Fruit fly (Drosophila melanogaster) whole organism, embryonic: Measurements from ENCODE around the gene CG12035.
A peak's percentile ranks its signal among the peaks of the same experiment; 100 is the strongest.

Experiments
- CG11560 ChIP-seq: fragments of 200-800 bp; sonication (Bioruptor generic); IDR thresholded peaks from 3 replicates; pipeline ENCODE4 v1.3.6; 2022; ENCODE audit warnings: missing biosample characterization, missing genetic modification characterization
- CG12155 ChIP-seq: fragments of 200-800 bp; sonication (Bioruptor generic); optimal IDR thresholded peaks from 3 replicates; lab custom pipeline; 2016; ENCODE audit warnings: missing biosample characterization, missing genetic modification characterization
- CG12219 ChIP-seq: fragments of 200-800 bp; sonication (Bioruptor generic); optimal IDR thresholded peaks from 3 replicates; lab custom pipeline; 2018; ENCODE audit warnings: missing biosample characterization, mild to moderate bottlenecking, missing genetic modification characterization
- CG12769 ChIP-seq: fragments of 200-800 bp; sonication (Bioruptor generic); optimal IDR thresholded peaks from 2 replicates; lab custom pipeline; 2019; ENCODE audit warnings: missing biosample characterization, mild to moderate bottlenecking, missing genetic modification characterization, moderate library complexity
- CG12942 ChIP-seq: fragments of 200-800 bp; sonication (Bioruptor generic); optimal IDR thresholded peaks from 3 replicates; lab custom pipeline; 2016; ENCODE audit warnings: missing biosample characterization, missing genetic modification characterization
- CG13624 ChIP-seq: fragments of 200-800 bp; sonication (Bioruptor generic); optimal IDR thresholded peaks from 2 replicates; lab custom pipeline; 2016; ENCODE audit warnings: missing biosample characterization, missing genetic modification characterization
- CG14965 ChIP-seq: fragments of 200-800 bp; sonication (Bioruptor generic); optimal IDR thresholded peaks from 2 replicates; lab custom pipeline; 2016; ENCODE audit warnings: missing biosample characterization, missing genetic modification characterization, borderline replicate concordance
- CG15073 ChIP-seq: fragments of 200-800 bp; sonication (Bioruptor generic); optimal IDR thresholded peaks from 2 replicates; lab custom pipeline; 2016; ENCODE audit warnings: missing biosample characterization, missing genetic modification characterization
- CG15696 ChIP-seq: fragments of 200-800 bp; sonication (Bioruptor generic); optimal IDR thresholded peaks from 2 replicates; lab custom pipeline; 2019; ENCODE audit warnings: missing biosample characterization, mild to moderate bottlenecking, missing genetic modification characterization, moderate library complexity
- CG17361 ChIP-seq: fragments of 200-800 bp; sonication (Bioruptor generic); IDR thresholded peaks from 3 replicates; pipeline ENCODE4 v1.3.6; 2022; ENCODE audit warnings: missing biosample characterization, missing genetic modification characterization
- CG17912 ChIP-seq: fragments of 200-800 bp; sonication (Bioruptor generic); optimal IDR thresholded peaks from 2 replicates; lab custom pipeline; 2018; ENCODE audit warnings: missing biosample characterization, mild to moderate bottlenecking, missing genetic modification characterization
- CG2712 ChIP-seq: fragments of 200-800 bp; optimal IDR thresholded peaks from 3 replicates; lab custom pipeline; 2019; ENCODE audit warnings: missing biosample characterization, mild to moderate bottlenecking, missing genetic modification characterization, moderate library complexity
- CG31441 ChIP-seq: fragments of 200-800 bp; sonication (Bioruptor generic); IDR thresholded peaks from 2 replicates; pipeline ENCODE4 v1.3.6; 2022; ENCODE audit warnings: missing biosample characterization, missing genetic modification characterization
- CG3838 ChIP-seq: fragments of 200-800 bp; sonication (Bioruptor generic); optimal IDR thresholded peaks from 3 replicates; lab custom pipeline; 2016; ENCODE audit warnings: missing biosample characterization, missing genetic modification characterization
- CG4617 ChIP-seq: fragments of 200-800 bp; sonication (Bioruptor generic); optimal IDR thresholded peaks from 3 replicates; lab custom pipeline; 2016; ENCODE audit warnings: missing biosample characterization, missing genetic modification characterization, borderline replicate concordance
- CG4820 ChIP-seq: fragments of 200-800 bp; sonication (Bioruptor generic); optimal IDR thresholded peaks from 3 replicates; lab custom pipeline; 2016; ENCODE audit warnings: missing biosample characterization, missing genetic modification characterization
- CG5953 ChIP-seq: fragments of 200-800 bp; sonication (Bioruptor generic); IDR thresholded peaks from 2 replicates; pipeline ENCODE4 v1.3.6; 2022; ENCODE audit warnings: missing biosample characterization, missing genetic modification characterization
- CG6683 ChIP-seq: fragments of 200-800 bp; sonication (Bioruptor generic); optimal IDR thresholded peaks from 2 replicates; lab custom pipeline; 2017; ENCODE audit warnings: missing biosample characterization, mild to moderate bottlenecking, missing genetic modification characterization, missing genetic modification reagents
- CG6689 ChIP-seq: fragments of 200-800 bp; sonication (Bioruptor generic); IDR thresholded peaks from 2 replicates; pipeline ENCODE4 v1.3.6; 2022; ENCODE audit warnings: missing biosample characterization, missing genetic modification characterization
- CG6791 ChIP-seq: fragments of 200-800 bp; sonication (Bioruptor generic); IDR thresholded peaks from 3 replicates; pipeline ENCODE4 v1.3.6; 2022; ENCODE audit warnings: missing biosample characterization, missing genetic modification characterization; ENCODE audit not compliant: partially characterized antibody
- CG8359 ChIP-seq: fragments of 200-800 bp; sonication (Bioruptor generic); optimal IDR thresholded peaks from 2 replicates; lab custom pipeline; 2017; ENCODE audit warnings: missing biosample characterization, mild to moderate bottlenecking, missing genetic modification characterization, borderline replicate concordance
- CG9727 ChIP-seq: fragments of 200-800 bp; sonication (Bioruptor generic); optimal IDR thresholded peaks from 3 replicates; lab custom pipeline; 2017; ENCODE audit warnings: missing biosample characterization, mild to moderate bottlenecking, missing genetic modification characterization
- CG9876 ChIP-seq: fragments of 200-800 bp; sonication (Bioruptor generic); optimal IDR thresholded peaks from 2 replicates; lab custom pipeline; 2016; ENCODE audit warnings: missing biosample characterization, missing genetic modification characterization
- Dip3 ChIP-seq: fragments of 200-800 bp; sonication (Bioruptor generic); optimal IDR thresholded peaks from 3 replicates; lab custom pipeline; 2016; ENCODE audit warnings: missing biosample characterization, missing genetic modification characterization
- Hmr ChIP-seq: fragments of 200-800 bp; sonication (Bioruptor generic); optimal IDR thresholded peaks from 3 replicates; lab custom pipeline; 2017; ENCODE audit warnings: mild to moderate bottlenecking, missing biosample characterization, missing genetic modification reagents, missing genetic modification characterization
- Nf-YC ChIP-seq: fragments of 200-800 bp; optimal IDR thresholded peaks from 3 replicates; lab custom pipeline; 2019; ENCODE audit warnings: missing biosample characterization, mild to moderate bottlenecking, missing genetic modification characterization, moderate library complexity
- Scr ChIP-seq: fragments of 200-800 bp; sonication (Bioruptor generic); IDR thresholded peaks from 2 replicates; pipeline ENCODE4 v1.3.6; 2022; ENCODE audit warnings: missing biosample characterization, missing genetic modification characterization; ENCODE audit not compliant: partially characterized antibody
- Stat92E ChIP-seq, 3 experiments: fragments of >200 bp in 2 of 3; fragments of 200-800 bp in 1 of 3; sonication (Bioruptor generic) in 1 of 3; optimal IDR thresholded peaks; 2 replicates each; lab custom pipeline; 2017 to 2019; ENCODE audit warnings: missing biosample characterization in 3 of 3, missing genetic modification characterization in 3 of 3, mild to moderate bottlenecking in 1 of 3, moderate library complexity in 1 of 3
- aop ChIP-seq: fragments of 200-800 bp; sonication (Bioruptor generic); IDR thresholded peaks from 2 replicates; pipeline ENCODE4 v1.3.6; 2022; ENCODE audit warnings: missing biosample characterization, missing genetic modification characterization
- ara ChIP-seq: fragments of 200-800 bp; sonication (Bioruptor generic); IDR thresholded peaks from 2 replicates; pipeline ENCODE4 v1.3.6; 2022; ENCODE audit warnings: missing biosample characterization, missing genetic modification characterization
- ato ChIP-seq: fragments of 200-800 bp; sonication (Bioruptor generic); IDR thresholded peaks from 2 replicates; pipeline ENCODE4 v1.3.6; 2022; ENCODE audit warnings: missing biosample characterization, missing genetic modification characterization; ENCODE audit not compliant: partially characterized antibody
- bcd ChIP-seq: fragments of 200-800 bp; sonication (Bioruptor generic); optimal IDR thresholded peaks from 2 replicates; lab custom pipeline; 2017; ENCODE audit warnings: missing biosample characterization, mild to moderate bottlenecking, missing genetic modification characterization
- cg ChIP-seq: fragments of 200-800 bp; sonication (Bioruptor generic); optimal IDR thresholded peaks from 3 replicates; lab custom pipeline; 2019; ENCODE audit warnings: missing biosample characterization, mild to moderate bottlenecking, missing genetic modification characterization, moderate library complexity
- chm ChIP-seq: fragments of 200-800 bp; sonication (Bioruptor generic); IDR thresholded peaks from 2 replicates; pipeline ENCODE4 v1.3.6; 2022; ENCODE audit warnings: missing biosample characterization, missing genetic modification characterization
- corto ChIP-seq: fragments of 200-800 bp; sonication (Bioruptor generic); optimal IDR thresholded peaks from 2 replicates; lab custom pipeline; 2016; ENCODE audit warnings: missing biosample characterization, mild to moderate bottlenecking, missing genetic modification characterization, moderate library complexity
- croc ChIP-seq: fragments of 200-800 bp; sonication (Bioruptor generic); conservative IDR thresholded peaks from 3 replicates; pipeline ENCODE4 v1.3.6; 2022; ENCODE audit warnings: missing biosample characterization, missing genetic modification characterization
- dysf ChIP-seq: fragments of 200-800 bp; sonication (Bioruptor generic); IDR thresholded peaks from 3 replicates; pipeline ENCODE4 v1.3.6; 2022; ENCODE audit warnings: missing biosample characterization, missing genetic modification characterization
- ewg ChIP-seq: fragments of 200-800 bp; sonication (Bioruptor generic); optimal IDR thresholded peaks from 3 replicates; lab custom pipeline; 2017; ENCODE audit warnings: mild to moderate bottlenecking, missing biosample characterization, missing genetic modification reagents, missing genetic modification characterization
- exex ChIP-seq: fragments of 200-800 bp; sonication (Bioruptor generic); optimal IDR thresholded peaks from 4 replicates; lab custom pipeline; 2018; ENCODE audit warnings: missing biosample characterization, mild to moderate bottlenecking, missing genetic modification characterization, moderate library complexity
- fu2 ChIP-seq: fragments of 200-800 bp; sonication (Bioruptor generic); optimal IDR thresholded peaks from 2 replicates; lab custom pipeline; 2016; ENCODE audit warnings: missing biosample characterization, missing genetic modification characterization
- gcm ChIP-seq: fragments of 200-800 bp; sonication (Bioruptor generic); optimal IDR thresholded peaks from 2 replicates; lab custom pipeline; 2019; ENCODE audit warnings: missing biosample characterization, mild to moderate bottlenecking, missing genetic modification characterization, moderate library complexity
- luna ChIP-seq: fragments of 200-800 bp; sonication (Bioruptor generic); optimal IDR thresholded peaks from 2 replicates; lab custom pipeline; 2016; ENCODE audit warnings: missing biosample characterization, missing genetic modification characterization
- maf-S ChIP-seq: fragments of 200-800 bp; sonication (Bioruptor generic); optimal IDR thresholded peaks from 2 replicates; lab custom pipeline; 2016; ENCODE audit warnings: missing biosample characterization, missing genetic modification characterization
- pfk ChIP-seq: fragments of 200-800 bp; sonication (Bioruptor generic); optimal IDR thresholded peaks from 2 replicates; lab custom pipeline; 2018; ENCODE audit warnings: missing biosample characterization, mild to moderate bottlenecking, missing genetic modification characterization, moderate library complexity
- pho ChIP-seq: fragments of 200-800 bp; sonication (Bioruptor generic); optimal IDR thresholded peaks from 2 replicates; lab custom pipeline; 2016; ENCODE audit warnings: missing biosample characterization, missing genetic modification characterization
- psq ChIP-seq: fragments of 200-800 bp; sonication (Bioruptor generic); optimal IDR thresholded peaks from 2 replicates; lab custom pipeline; 2017; ENCODE audit warnings: missing biosample characterization, missing genetic modification characterization
- slbo ChIP-seq: fragments of 200-800 bp; sonication (Bioruptor generic); IDR thresholded peaks from 2 replicates; pipeline ENCODE4 v1.3.6; 2022; ENCODE audit warnings: missing biosample characterization, missing genetic modification characterization
- so ChIP-seq: fragments of 200-800 bp; sonication (Bioruptor generic); IDR thresholded peaks from 3 replicates; pipeline ENCODE4 v1.3.6; 2022; ENCODE audit warnings: missing biosample characterization, missing genetic modification characterization
- ttk ChIP-seq: fragments of 200-800 bp; sonication (Bioruptor generic); IDR thresholded peaks from 2 replicates; pipeline ENCODE4 v2.1.2; 2022; ENCODE audit warnings: missing biosample characterization, missing genetic modification characterization
- tup ChIP-seq: fragments of 200-800 bp; sonication (Bioruptor generic); optimal IDR thresholded peaks from 2 replicates; lab custom pipeline; 2016; ENCODE audit warnings: missing biosample characterization, mild to moderate bottlenecking, missing genetic modification characterization, moderate library complexity
- zf30C ChIP-seq: fragments of 200-800 bp; sonication (Bioruptor generic); optimal IDR thresholded peaks from 3 replicates; lab custom pipeline; 2018; ENCODE audit warnings: missing biosample characterization, mild to moderate bottlenecking, missing genetic modification characterization

The CG12035 gene

DNA sequence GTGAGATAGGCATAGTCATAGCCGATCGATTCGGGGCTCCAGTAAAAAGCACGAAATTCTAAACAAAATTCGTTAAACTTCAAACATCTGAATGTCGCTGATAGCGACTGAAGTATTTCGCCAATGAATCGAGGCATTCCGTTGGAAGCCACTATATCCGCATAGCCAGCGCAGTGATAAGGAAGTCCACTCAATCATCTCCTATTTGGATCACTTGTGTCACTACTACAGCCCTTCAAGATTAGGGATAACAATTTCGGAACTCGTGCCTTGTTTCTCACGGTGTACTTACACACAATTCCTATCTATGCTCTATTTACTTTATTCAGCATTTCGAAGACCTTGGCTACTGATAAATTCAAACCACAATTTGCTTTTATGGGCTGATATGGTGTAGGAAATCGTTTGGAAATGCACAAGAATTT, 13.7 kb downstream of the CG12035 start, which contains the start of gene PIG-Wb (continued):
- TF ChIP-seq CG17361 (GFP tag; lab: Robert Waterston, UW) (no peak), Hmr (GFP tag; lab: Kevin White, UChicago) (peak; percentile 49), CG5953 (GFP tag; lab: Robert Waterston, UW) (0 out of 2 replicates have a peak, but pooled peaks have one; percentile 7), CG17912 (GFP tag; lab: Kevin White, UChicago) (no peak), psq (GFP tag; lab: Kevin White, UChicago) (no peak), croc (GFP tag; lab: Robert Waterston, UW) (no peak), zf30C (peak; percentile 72), ato (GFP tag; lab: Robert Waterston, UW) (no peak), exex (peak; percentile 88), CG14965 (GFP tag; lab: Kevin White, UChicago) (no peak), Dip3 (GFP tag; lab: Kevin White, UChicago) (no peak), Scr (GFP tag; lab: Robert Waterston, UW) (no peak), CG12942 (GFP tag; lab: Kevin White, UChicago) (no peak), CG12769 (tag; lab: Kevin White, UChicago) (peak; percentile 50), CG15696 (tag; lab: Kevin White, UChicago) (no peak), CG13624 (GFP tag; lab: Kevin White, UChicago) (no peak), Nf-YC (tag; lab: Kevin White, UChicago) (no peak), ewg (no peak), slbo (no peak), CG12155 (GFP tag; lab: Kevin White, UChicago) (no peak), CG4820 (GFP tag; lab: Kevin White, UChicago) (no peak), tup (GFP tag; lab: Kevin White, UChicago) (no peak), chm (GFP tag; lab: Robert Waterston, UW) (no peak), CG3838 (GFP tag; lab: Kevin White, UChicago) (no peak), Stat92E (GFP tag; optimal IDR thresholded peaks at IDR 0.05; lab: Kevin White, UChicago) (no peak), ttk (GFP tag; lab: Robert Waterston, UW) (no peak), fu2 (no peak), dysf (GFP tag; lab: Robert Waterston, UW) (peak; percentile 35; the same call in 2 of the 3 replicates), CG9727 (GFP tag; lab: Kevin White, UChicago) (no peak), CG9876 (GFP tag; lab: Kevin White, UChicago) (no peak), ara (GFP tag; lab: Robert Waterston, UW) (no peak), CG4617 (GFP tag; lab: Kevin White, UChicago) (no peak), pho (GFP tag; lab: Kevin White, UChicago) (no peak), CG6683 (GFP tag; lab: Kevin White, UChicago) (no peak), pfk (no peak), CG2712 (tag; lab: Kevin White, UChicago) (no peak), CG8359 (GFP tag; lab: Kevin White, UChicago) (no peak), CG11560 (tag; lab: Robert Waterston, UW) (no peak), so (GFP tag; lab: Robert Waterston, UW) (no peak), CG6791 (GFP tag; lab: Robert Waterston, UW) (no peak), corto (no peak), CG6689 (GFP tag; lab: Robert Waterston, UW) (no peak), luna (GFP tag; lab: Kevin White, UChicago) (no peak), aop (GFP tag; lab: Robert Waterston, UW) (no peak), CG15073 (GFP tag; lab: Kevin White, UChicago) (no peak), cg (GFP tag; lab: Kevin White, UChicago) (no peak), CG12219 (GFP tag; lab: Kevin White, UChicago) (peak; percentile 14), gcm (GFP tag; lab: Kevin White, UChicago) (no peak), bcd (GFP tag; lab: Kevin White, UChicago) (no peak), CG31441 (GFP tag; lab: Robert Waterston, UW) (no peak), maf-S (no peak)
